Worm (Caenorhabditis elegans) whole organism, L1 larva: ENCODE measurements around the gene cpna-3.

ENCODE experiments used
- C04F5.9 ChIP-seq: sonication (generic microtip); optimal IDR thresholded peaks from 2 replicates; lab custom pipeline; 2016; ENCODE audit warnings: missing genetic modification characterization, missing compliant biosample characterization
- C34B4.2 ChIP-seq: sonication (generic microtip); optimal IDR thresholded peaks from 2 replicates; lab custom pipeline; 2017; ENCODE audit warnings: mild to moderate bottlenecking, missing genetic modification characterization, missing compliant biosample characterization
- F16B12.6 ChIP-seq: fragments of 150-350 bp; optimal IDR thresholded peaks from 2 replicates; lab custom pipeline; 2014; ENCODE audit warnings: missing biosample characterization, missing genetic modification characterization
- Y116A8C.19 ChIP-seq: sonication (generic microtip); optimal IDR thresholded peaks from 2 replicates; lab custom pipeline; 2016; ENCODE audit warnings: missing compliant biosample characterization, missing genetic modification characterization, borderline replicate concordance
- ama-1 ChIP-seq: fragments of 150-350 bp; optimal IDR thresholded peaks from 2 replicates; lab custom pipeline; 2014
- ceh-63 ChIP-seq: fragments of 200-800 bp; sonication (Bioruptor generic); optimal IDR thresholded peaks from 2 replicates; lab custom pipeline; 2018; ENCODE audit warnings: mild to moderate bottlenecking, missing genetic modification characterization, missing compliant biosample characterization
- ceh-8 ChIP-seq: fragments of 200-800 bp; sonication (Bioruptor generic); optimal IDR thresholded peaks from 2 replicates; lab custom pipeline; 2018; ENCODE audit warnings: mild to moderate bottlenecking, missing genetic modification characterization, moderate library complexity, missing compliant biosample characterization
- ceh-88 ChIP-seq: fragments of 200-800 bp; sonication (Bioruptor generic); IDR thresholded peaks from 2 replicates; pipeline ENCODE4 v1.3.6; 2022; ENCODE audit warnings: missing genetic modification characterization, missing compliant biosample characterization
- ceh-90 ChIP-seq: sonication (generic microtip); optimal IDR thresholded peaks from 2 replicates; lab custom pipeline; 2016; ENCODE audit warnings: missing genetic modification characterization, missing compliant biosample characterization
- ces-1 ChIP-seq: fragments of 150-350 bp; optimal IDR thresholded peaks from 2 replicates; lab custom pipeline; 2014; ENCODE audit warnings: missing biosample characterization, missing genetic modification reagents, missing genetic modification characterization
- dpl-1 ChIP-seq, 3 experiments: fragments of 150-350 bp in 2 of 3; sonication (generic microtip) in 1 of 3; optimal IDR thresholded peaks; 2 replicates each; lab custom pipeline; 2014 to 2017; ENCODE audit warnings: missing biosample characterization in 3 of 3, missing genetic modification characterization in 3 of 3, missing genetic modification reagents in 3 of 3
- dsc-1 ChIP-seq: sonication (generic microtip); optimal IDR thresholded peaks from 2 replicates; lab custom pipeline; 2016; ENCODE audit warnings: mild to moderate bottlenecking, missing genetic modification characterization, missing compliant biosample characterization
- efl-1 ChIP-seq, 4 experiments: fragments of 150-350 bp; optimal IDR thresholded peaks in 3 of 4; peaks in 1 of 4; 1 replicate in 1 of 4; 2 replicates in 3 of 4; lab custom pipeline; 2014; ENCODE audit warnings: missing biosample characterization in 2 of 4, missing genetic modification characterization in 2 of 4, missing genetic modification reagents in 2 of 4
- efl-3 ChIP-seq: fragments of 200-800 bp; sonication (Bioruptor generic); optimal IDR thresholded peaks from 2 replicates; lab custom pipeline; 2018; ENCODE audit warnings: mild to moderate bottlenecking, missing genetic modification characterization, missing compliant biosample characterization
- egl-13 ChIP-seq: sonication (generic microtip); optimal IDR thresholded peaks from 2 replicates; lab custom pipeline; 2016; ENCODE audit warnings: missing genotype, missing genetic modification reagents, missing genetic modification characterization, missing compliant biosample characterization
- ets-5 ChIP-seq: fragments of 200-800 bp; sonication (Bioruptor generic); IDR thresholded peaks from 2 replicates; pipeline ENCODE4 v1.3.6; 2022; ENCODE audit warnings: missing genetic modification characterization, missing compliant biosample characterization
- fkh-8 ChIP-seq: sonication (generic microtip); optimal IDR thresholded peaks from 2 replicates; lab custom pipeline; 2016; ENCODE audit warnings: mild to moderate bottlenecking, missing genetic modification characterization, missing compliant biosample characterization
- grh-1 ChIP-seq: fragments of 200-800 bp; sonication (Bioruptor generic); IDR thresholded peaks from 2 replicates; pipeline ENCODE4 v1.3.6; 2022; ENCODE audit warnings: missing genetic modification reagents, missing genetic modification characterization, missing compliant biosample characterization
- irx-1 ChIP-seq: sonication (generic microtip); optimal IDR thresholded peaks from 2 replicates; lab custom pipeline; 2016; ENCODE audit warnings: missing genetic modification characterization, missing compliant biosample characterization
- lin-13 ChIP-seq: fragments of 150-350 bp; optimal IDR thresholded peaks from 2 replicates; lab custom pipeline; 2014; ENCODE audit warnings: missing biosample characterization, missing genetic modification reagents, missing genetic modification characterization
- lin-14 ChIP-seq: fragments of 200-800 bp; sonication (Bioruptor generic); optimal IDR thresholded peaks from 2 replicates; lab custom pipeline; 2018; ENCODE audit warnings: mild to moderate bottlenecking, missing genetic modification characterization, moderate library complexity, missing compliant biosample characterization
- lin-35 ChIP-seq, 2 experiments: fragments of 150-350 bp; optimal IDR thresholded peaks; 2 replicates each; lab custom pipeline; 2014; ENCODE audit warnings: missing biosample characterization in 2 of 2, missing genetic modification characterization in 2 of 2, missing genetic modification reagents in 2 of 2
- mdl-1 ChIP-seq, 2 experiments: fragments of 150-350 bp; optimal IDR thresholded peaks; 2 replicates each; lab custom pipeline; 2014 to 2017; ENCODE audit warnings: missing biosample characterization in 2 of 2, missing genetic modification characterization in 2 of 2, inconsistent platforms in 1 of 2
- mef-2 ChIP-seq: fragments of 150-350 bp; optimal IDR thresholded peaks from 2 replicates; lab custom pipeline; 2014; ENCODE audit warnings: missing biosample characterization, missing genetic modification characterization
- mep-1 ChIP-seq: fragments of 150-350 bp; optimal IDR thresholded peaks from 2 replicates; lab custom pipeline; 2014; ENCODE audit warnings: missing biosample characterization, missing genetic modification characterization
- nhr-12 ChIP-seq: sonication (generic microtip); optimal IDR thresholded peaks from 2 replicates; lab custom pipeline; 2017; ENCODE audit warnings: missing biosample characterization, missing genetic modification characterization
- nhr-19 ChIP-seq: fragments of 200-800 bp; sonication (Bioruptor generic); conservative IDR thresholded peaks from 2 replicates; pipeline ENCODE4 v1.3.6; 2022; ENCODE audit warnings: missing genetic modification characterization, missing compliant biosample characterization
- nhr-20 ChIP-seq: sonication (generic microtip); optimal IDR thresholded peaks from 2 replicates; lab custom pipeline; 2016; ENCODE audit warnings: mild to moderate bottlenecking, missing genetic modification characterization, missing compliant biosample characterization
- nhr-237 ChIP-seq: fragments of 150-350 bp; optimal IDR thresholded peaks from 2 replicates; lab custom pipeline; 2014; ENCODE audit warnings: missing biosample characterization, missing genetic modification characterization
- nhr-28 ChIP-seq: fragments of 150-350 bp; optimal IDR thresholded peaks from 2 replicates; lab custom pipeline; 2014; ENCODE audit warnings: missing biosample characterization, missing genetic modification characterization
- nhr-77 ChIP-seq: fragments of 150-350 bp; optimal IDR thresholded peaks from 2 replicates; lab custom pipeline; 2014; ENCODE audit warnings: missing biosample characterization, missing genetic modification characterization
- nhr-84 ChIP-seq: sonication (generic microtip); optimal IDR thresholded peaks from 2 replicates; lab custom pipeline; 2017; ENCODE audit warnings: missing biosample characterization, missing genetic modification characterization
- nhr-90 ChIP-seq: sonication (generic microtip); optimal IDR thresholded peaks from 2 replicates; lab custom pipeline; 2016; ENCODE audit warnings: mild to moderate bottlenecking, missing genetic modification characterization, missing compliant biosample characterization; ENCODE audit not compliant: poor library complexity
- skn-1 ChIP-seq: fragments of 150-350 bp; optimal IDR thresholded peaks from 2 replicates; lab custom pipeline; 2014; ENCODE audit warnings: missing biosample characterization, missing genetic modification characterization
- snpc-4 ChIP-seq: fragments of 150-350 bp; optimal IDR thresholded peaks from 2 replicates; lab custom pipeline; 2014; ENCODE audit warnings: missing biosample characterization, missing genetic modification characterization
- snu-23 ChIP-seq: sonication (generic microtip); optimal IDR thresholded peaks from 2 replicates; lab custom pipeline; 2016; ENCODE audit warnings: missing genetic modification characterization, missing compliant biosample characterization
- sox-4 ChIP-seq: sonication (generic microtip); optimal IDR thresholded peaks from 2 replicates; lab custom pipeline; 2016; ENCODE audit warnings: missing genetic modification characterization, missing compliant biosample characterization
- sptf-1 ChIP-seq: fragments of 150-350 bp; optimal IDR thresholded peaks from 2 replicates; lab custom pipeline; 2014; ENCODE audit warnings: missing biosample characterization, missing genetic modification characterization
- tlp-1 ChIP-seq: fragments of 150-350 bp; optimal IDR thresholded peaks from 2 replicates; lab custom pipeline; 2014; ENCODE audit warnings: missing biosample characterization, missing genetic modification characterization
- unc-86 ChIP-seq: sonication (generic microtip); optimal IDR thresholded peaks from 2 replicates; lab custom pipeline; 2016; ENCODE audit warnings: missing genetic modification characterization, missing compliant biosample characterization
- unc-98 ChIP-seq: fragments of 200-800 bp; sonication (Bioruptor generic); IDR thresholded peaks from 2 replicates; pipeline ENCODE4 v1.3.6; 2022; ENCODE audit warnings: missing genetic modification characterization, missing compliant biosample characterization
- xbp-1 ChIP-seq: sonication (generic microtip); optimal IDR thresholded peaks from 2 replicates; lab custom pipeline; 2016; ENCODE audit warnings: missing genetic modification characterization, missing compliant biosample characterization
- zag-1 ChIP-seq: fragments of 150-350 bp; optimal IDR thresholded peaks from 2 replicates; lab custom pipeline; 2014; ENCODE audit warnings: missing biosample characterization, missing genetic modification characterization
- zip-4 ChIP-seq: fragments of 200-800 bp; sonication (Bioruptor generic); optimal IDR thresholded peaks from 2 replicates; lab custom pipeline; 2018; ENCODE audit warnings: mild to moderate bottlenecking, missing genetic modification characterization, moderate library complexity, missing compliant biosample characterization
- ztf-11 ChIP-seq, 2 experiments: sonication (generic microtip); optimal IDR thresholded peaks; 2 replicates each; lab custom pipeline; 2016 to 2017; ENCODE audit warnings: missing genetic modification characterization in 2 of 2, missing biosample characterization in 1 of 2, missing compliant biosample characterization in 1 of 2
- ztf-4 ChIP-seq: fragments of 150-350 bp; optimal IDR thresholded peaks from 2 replicates; lab custom pipeline; 2014; ENCODE audit warnings: missing biosample characterization, missing genetic modification characterization

The cpna-3 gene

DNA sequence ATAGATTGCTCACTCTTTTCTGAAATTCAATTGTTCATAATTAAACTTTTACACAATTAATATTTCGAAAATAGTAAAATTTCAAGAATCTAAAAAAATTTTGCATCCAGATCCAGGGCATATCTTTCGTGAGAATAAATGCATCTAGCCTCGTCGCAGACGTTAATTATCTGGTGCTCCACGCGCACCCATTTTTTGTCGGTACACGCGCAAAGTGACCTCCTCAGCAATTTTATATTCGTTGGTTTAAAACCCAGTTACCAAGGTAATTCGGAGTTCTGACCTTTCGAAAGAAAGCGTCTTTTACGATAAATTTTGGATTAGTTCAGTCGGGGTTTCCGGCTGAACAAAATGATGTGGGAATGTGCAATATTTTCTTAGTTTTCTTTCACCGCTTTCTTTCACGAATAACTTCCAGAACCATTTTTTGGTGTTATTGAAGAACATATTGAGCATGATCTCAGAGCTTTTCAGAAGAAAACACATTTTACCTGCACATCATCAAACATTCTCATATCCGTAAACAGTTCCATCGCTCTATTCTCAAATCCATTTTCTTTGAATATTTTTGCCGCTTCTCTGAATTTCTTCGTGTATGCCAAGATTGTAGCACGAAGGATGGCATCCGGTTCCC is 43.6 kb downstream of the cpna-3 start:
- no peak for TF ChIP-seq ets-5 (GFP tag; lab: Robert Waterston, UW)
- TF ChIP-seq nhr-19, result no peak
- no peak for TF ChIP-seq sox-4
- TF ChIP-seq lin-13 (GFP tag; lab: Kevin White, UChicago), result no peak
- TF ChIP-seq ceh-8, result no peak
- TF ChIP-seq skn-1, result no peak
- TF ChIP-seq ztf-4 (tag; lab: Kevin White, UChicago), result no peak
- TF ChIP-seq ceh-88 (GFP tag; lab: Robert Waterston, UW), result no peak
- TF ChIP-seq nhr-28 (tag; lab: Kevin White, UChicago), result no peak
- TF ChIP-seq egl-13 (tag; lab: Kevin White, UChicago), result no peak
- no peak for TF ChIP-seq dsc-1 (tag; lab: Kevin White, UChicago)
- no peak for TF ChIP-seq ceh-90 (tag; lab: Kevin White, UChicago)
- TF ChIP-seq ztf-11 (tag; optimal IDR thresholded peaks at IDR 0.05; lab: Kevin White, UChicago), result no peak
- TF ChIP-seq grh-1 (GFP tag; lab: Robert Waterston, UW), result no peak
- no peak for TF ChIP-seq zip-4
- TF ChIP-seq sptf-1 (tag; lab: Kevin White, UChicago), result no peak
- TF ChIP-seq zag-1 (tag; lab: Kevin White, UChicago), result no peak
- no peak for TF ChIP-seq xbp-1 (tag; lab: Kevin White, UChicago)

ce11 chrIV:9144405-9144804 is 47.8 kb downstream of the cpna-3 start, which contains the start of gene flp-1:
Gene flp-1, plus strand, starts transcription at chrIV:9144705.
- TF ChIP-seq ama-1, result no peak
- TF ChIP-seq C04F5.9, result no peak
- TF ChIP-seq fkh-8, result no peak
- no peak for TF ChIP-seq efl-3
- TF ChIP-seq sox-4, result no peak
- TF ChIP-seq ets-5 (GFP tag; lab: Robert Waterston, UW), result no peak
- no peak for TF ChIP-seq ceh-8
- no peak for TF ChIP-seq ces-1 (GFP tag; lab: Kevin White, UChicago)
- TF ChIP-seq snpc-4, result no peak
- no peak for TF ChIP-seq nhr-237
- TF ChIP-seq snu-23 (GFP tag; lab: Kevin White, UChicago), result no peak
- no peak for TF ChIP-seq dpl-1 (GFP tag; optimal IDR thresholded peaks at IDR 0.05; lab: Kevin White, UChicago)
- TF ChIP-seq nhr-77 (tag; lab: Kevin White, UChicago), result no peak
- no peak for TF ChIP-seq mep-1 (tag; lab: Kevin White, UChicago)
- TF ChIP-seq C34B4.2 (tag; lab: Kevin White, UChicago), result no peak
- TF ChIP-seq lin-14, result no peak
- TF ChIP-seq F16B12.6, result no peak
- TF ChIP-seq lin-35 (GFP tag; optimal IDR thresholded peaks at IDR 0.05; lab: Kevin White, UChicago), result no peak
- TF ChIP-seq, all 84 proteins: peak for 0

DNA sequence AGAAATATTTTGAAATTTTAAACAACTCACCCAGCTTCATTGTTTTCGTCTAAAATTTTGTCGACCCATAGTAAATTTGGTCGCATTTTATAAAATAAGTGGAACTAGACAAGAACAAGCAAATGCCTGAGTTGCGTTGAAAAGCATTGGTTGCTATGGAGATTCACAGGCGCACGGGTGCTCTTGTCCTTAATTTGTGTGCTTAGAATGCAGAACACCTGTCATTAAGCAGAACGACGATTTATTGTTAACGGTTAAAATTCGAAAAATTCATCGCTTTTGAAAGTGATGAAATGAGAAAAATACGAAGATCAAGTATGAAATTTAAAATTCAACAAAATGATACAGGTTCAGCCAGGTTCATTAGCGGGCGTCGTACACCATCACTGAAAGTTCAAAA is 49.5 kb downstream of the cpna-3 start, which contains the start of gene daf-10:
daf-10 (minus strand) TSS at position 101 of the 400 bp plus-strand sequence.
- TF ChIP-seq efl-1 (optimal IDR thresholded peaks at IDR 0.05; lab: Kevin White, UChicago) (no peak), efl-1 (GFP tag; optimal IDR thresholded peaks at IDR 0.05 in 1 of 2; lab: Kevin White, UChicago) (peak in 1 of 2 experiments; percentile 43), fkh-8 (peak; percentile 2), irx-1 (tag; lab: Kevin White, UChicago) (no peak)

ce11 chrIV:9146819-9147518 is 50.3 kb downstream of the cpna-3 start, which contains the start of the genes rpb-12 and aly-2:
Gene rpb-12, minus strand, starts transcription at chrIV:9146869.
Gene aly-2, plus strand, starts transcription at chrIV:9147468.
- TF ChIP-seq nhr-77 (tag; lab: Kevin White, UChicago) (peak; percentile 53), nhr-19 (no peak; the same call in 1 of the 2 replicates), ets-5 (GFP tag; lab: Robert Waterston, UW) (no peak), nhr-90 (tag; lab: Kevin White, UChicago) (peak; percentile 23), zip-4 (peak; percentile 8), C34B4.2 (tag; lab: Kevin White, UChicago) (no peak), ceh-63 (GFP tag; lab: Kevin White, UChicago) (no peak), tlp-1 (tag; lab: Kevin White, UChicago) (no peak), fkh-8 (peak; percentile 55), mep-1 (tag; lab: Kevin White, UChicago) (peak; percentile 68), lin-13 (GFP tag; lab: Kevin White, UChicago) (peak; percentile 30), ztf-4 (tag; lab: Kevin White, UChicago) (no peak), mef-2 (tag; lab: Kevin White, UChicago) (no peak), unc-86 (tag; lab: Kevin White, UChicago) (no peak), sox-4 (no peak), nhr-84 (no peak), Y116A8C.19 (tag; lab: Kevin White, UChicago) (no peak), mdl-1 (tag; optimal IDR thresholded peaks at IDR 0.05; lab: Kevin White, UChicago) (peak in 1 of 2 experiments; percentile 28), nhr-20 (tag; lab: Kevin White, UChicago) (peak; percentile 57), nhr-12 (tag; lab: Kevin White, UChicago) (no peak), unc-98 (GFP tag; lab: Robert Waterston, UW) (no peak)
